Fruit fly (Drosophila melanogaster) whole organism, prepupa: ENCODE data around the gene Vago.

Experiments used
- Blimp-1 ChIP-seq: fragments of 200-800 bp; sonication (Bioruptor generic); optimal IDR thresholded peaks from 3 replicates; lab custom pipeline; 2017; ENCODE audit warnings: missing biosample characterization, missing genetic modification characterization, mild to moderate bottlenecking, moderate library complexity, missing genetic modification reagents
- CG10631 ChIP-seq: fragments of 200-800 bp; sonication (Bioruptor generic); optimal IDR thresholded peaks from 2 replicates; lab custom pipeline; 2016; ENCODE audit warnings: missing biosample characterization, missing genetic modification characterization
- CG10669 ChIP-seq: fragments of 200-800 bp; sonication (Bioruptor generic); optimal IDR thresholded peaks from 3 replicates; lab custom pipeline; 2018; ENCODE audit warnings: missing biosample characterization, mild to moderate bottlenecking, missing genetic modification characterization, moderate library complexity
- CG11762 ChIP-seq: fragments of 200-800 bp; sonication (Bioruptor generic); optimal IDR thresholded peaks from 3 replicates; lab custom pipeline; 2016; ENCODE audit warnings: missing biosample characterization, missing genetic modification characterization; ENCODE audit not compliant: insufficient read depth
- CG11902 ChIP-seq: fragments of 200-800 bp; sonication (Bioruptor generic); optimal IDR thresholded peaks from 3 replicates; lab custom pipeline; 2016; ENCODE audit warnings: missing biosample characterization, missing genetic modification characterization
- CG15336 ChIP-seq: fragments of 200-800 bp; sonication (Bioruptor generic); IDR thresholded peaks from 2 replicates; pipeline ENCODE4 v1.3.6; 2022; ENCODE audit warnings: missing biosample characterization, missing genetic modification characterization
- CG1621 ChIP-seq: fragments of 200-800 bp; sonication (Bioruptor generic); optimal IDR thresholded peaks from 3 replicates; lab custom pipeline; 2018; ENCODE audit warnings: missing biosample characterization, mild to moderate bottlenecking, missing genetic modification characterization
- CG31627 ChIP-seq: fragments of 200-800 bp; sonication (Bioruptor generic); optimal IDR thresholded peaks from 3 replicates; lab custom pipeline; 2016; ENCODE audit warnings: missing biosample characterization, missing genetic modification characterization
- CG34406 ChIP-seq: fragments of 200-800 bp; sonication (Bioruptor generic); optimal IDR thresholded peaks from 3 replicates; lab custom pipeline; 2016; ENCODE audit warnings: missing biosample characterization, missing genetic modification characterization
- CG4318 ChIP-seq: fragments of 200-800 bp; sonication (Bioruptor generic); optimal IDR thresholded peaks from 3 replicates; lab custom pipeline; 2017; ENCODE audit warnings: missing biosample characterization, mild to moderate bottlenecking, missing genetic modification characterization
- CG6163 ChIP-seq: fragments of 200-800 bp; sonication (Bioruptor generic); IDR thresholded peaks from 3 replicates; pipeline ENCODE4 v1.3.6; 2022; ENCODE audit warnings: missing biosample characterization, missing genetic modification characterization
- CG7368 ChIP-seq: fragments of 200-800 bp; sonication (Bioruptor generic); optimal IDR thresholded peaks from 3 replicates; lab custom pipeline; 2016; ENCODE audit warnings: missing biosample characterization, missing genetic modification characterization
- CG8319 ChIP-seq: fragments of 200-800 bp; sonication (Bioruptor generic); optimal IDR thresholded peaks from 3 replicates; lab custom pipeline; 2016; ENCODE audit warnings: missing biosample characterization, missing genetic modification characterization
- CG8632 ChIP-seq: fragments of 200-800 bp; sonication (Bioruptor generic); optimal IDR thresholded peaks from 3 replicates; lab custom pipeline; 2016; ENCODE audit warnings: missing biosample characterization, missing genetic modification characterization
- CG9139 ChIP-seq: fragments of 200-800 bp; sonication (Bioruptor generic); optimal IDR thresholded peaks from 3 replicates; lab custom pipeline; 2017; ENCODE audit warnings: missing biosample characterization, mild to moderate bottlenecking, missing genetic modification characterization
- Eip78C ChIP-seq: fragments of 200-800 bp; sonication (Bioruptor generic); peaks from one replicate; lab custom pipeline; 2016; ENCODE audit warnings: missing biosample characterization, missing genetic modification characterization
- Eip93F ChIP-seq: fragments of 200-800 bp; sonication (Bioruptor generic); optimal IDR thresholded peaks from 2 replicates; lab custom pipeline; 2016; ENCODE audit warnings: missing biosample characterization, mild to moderate bottlenecking, missing genetic modification characterization
- Hr39 ChIP-seq: fragments of 200-800 bp; sonication (Bioruptor generic); optimal IDR thresholded peaks from 2 replicates; lab custom pipeline; 2016; ENCODE audit warnings: missing biosample characterization, missing genetic modification characterization
- Lpt ChIP-seq: fragments of 200-800 bp; sonication (Bioruptor generic); optimal IDR thresholded peaks from 3 replicates; lab custom pipeline; 2016; ENCODE audit warnings: missing biosample characterization, missing genetic modification characterization
- Met ChIP-seq: fragments of 200-800 bp; sonication (Bioruptor generic); optimal IDR thresholded peaks from 3 replicates; lab custom pipeline; 2016; ENCODE audit warnings: missing biosample characterization, missing genetic modification characterization
- OdsH ChIP-seq: fragments of 200-800 bp; sonication (Bioruptor generic); optimal IDR thresholded peaks from 3 replicates; lab custom pipeline; 2016; ENCODE audit warnings: missing biosample characterization, missing genetic modification characterization
- Smox ChIP-seq: fragments of 200-800 bp; sonication (Bioruptor generic); optimal IDR thresholded peaks from 3 replicates; lab custom pipeline; 2016; ENCODE audit warnings: missing biosample characterization, missing genetic modification characterization
- Sox14 ChIP-seq: fragments of 200-800 bp; sonication (Bioruptor generic); optimal IDR thresholded peaks from 3 replicates; lab custom pipeline; 2016; ENCODE audit warnings: missing biosample characterization, missing genetic modification characterization
- achi ChIP-seq: fragments of 200-800 bp; sonication (Bioruptor generic); optimal IDR thresholded peaks from 3 replicates; lab custom pipeline; 2016; ENCODE audit warnings: missing biosample characterization, missing genetic modification characterization
- acj6 ChIP-seq: fragments of 200-800 bp; sonication (Bioruptor generic); optimal IDR thresholded peaks from 3 replicates; lab custom pipeline; 2016; ENCODE audit warnings: missing biosample characterization, missing genetic modification characterization
- cyc ChIP-seq: fragments of 200-800 bp; sonication (Bioruptor generic); optimal IDR thresholded peaks from 3 replicates; lab custom pipeline; 2016; ENCODE audit warnings: missing biosample characterization, missing genetic modification characterization
- dac ChIP-seq: fragments of 200-800 bp; sonication (Bioruptor generic); optimal IDR thresholded peaks from 2 replicates; lab custom pipeline; 2017; ENCODE audit warnings: missing biosample characterization, mild to moderate bottlenecking, missing genetic modification characterization
- dsx ChIP-seq: fragments of 200-800 bp; optimal IDR thresholded peaks from 3 replicates; lab custom pipeline; 2019; ENCODE audit warnings: missing biosample characterization, mild to moderate bottlenecking, missing genetic modification characterization, moderate library complexity; ENCODE audit not compliant: poor library complexity, severe bottlenecking
- eg ChIP-seq: fragments of 200-800 bp; sonication (Bioruptor generic); IDR thresholded peaks from 3 replicates; pipeline ENCODE4 v1.3.6; 2022; ENCODE audit warnings: missing biosample characterization, missing genetic modification characterization
- esn ChIP-seq: fragments of 200-800 bp; sonication (Bioruptor generic); optimal IDR thresholded peaks from 2 replicates; lab custom pipeline; 2016; ENCODE audit warnings: missing biosample characterization, mild to moderate bottlenecking, missing genetic modification characterization, moderate library complexity
- fd59A ChIP-seq: fragments of 200-800 bp; sonication (Bioruptor generic); optimal IDR thresholded peaks from 2 replicates; lab custom pipeline; 2017; ENCODE audit warnings: missing biosample characterization, mild to moderate bottlenecking, missing genetic modification characterization, missing genetic modification reagents
- fd85E ChIP-seq: fragments of 200-800 bp; sonication (Bioruptor generic); optimal IDR thresholded peaks from 3 replicates; lab custom pipeline; 2016; ENCODE audit warnings: missing biosample characterization, missing genetic modification characterization
- fkh ChIP-seq: fragments of 200-800 bp; sonication (Bioruptor generic); optimal IDR thresholded peaks from 3 replicates; lab custom pipeline; 2017; ENCODE audit warnings: missing biosample characterization, mild to moderate bottlenecking, missing genetic modification characterization, moderate library complexity
- lz ChIP-seq: fragments of 200-800 bp; sonication (Bioruptor generic); optimal IDR thresholded peaks from 3 replicates; lab custom pipeline; 2016; ENCODE audit warnings: missing biosample characterization, missing genetic modification characterization
- net ChIP-seq: fragments of 200-800 bp; sonication (Bioruptor generic); optimal IDR thresholded peaks from 3 replicates; lab custom pipeline; 2016; ENCODE audit warnings: missing biosample characterization, missing genetic modification characterization
- pdm3 ChIP-seq: fragments of 200-800 bp; sonication (Bioruptor generic); optimal IDR thresholded peaks from 3 replicates; lab custom pipeline; 2016; ENCODE audit warnings: missing biosample characterization, missing genetic modification characterization
- ss ChIP-seq, 2 experiments: fragments of 200-800 bp; sonication (Bioruptor generic); optimal IDR thresholded peaks; 2 replicates in 1 of 2; 3 replicates in 1 of 2; lab custom pipeline; 2017 to 2018; ENCODE audit warnings: mild to moderate bottlenecking in 2 of 2, missing biosample characterization in 2 of 2, missing genetic modification characterization in 2 of 2, moderate library complexity in 1 of 2
- svp ChIP-seq: fragments of 200-800 bp; sonication (Bioruptor generic); peaks from one replicate; lab custom pipeline; 2016; ENCODE audit warnings: missing biosample characterization, missing genetic modification characterization
- topi ChIP-seq: fragments of 200-800 bp; sonication (Bioruptor generic); optimal IDR thresholded peaks from 3 replicates; lab custom pipeline; 2016; ENCODE audit warnings: missing biosample characterization, missing genetic modification characterization
- vri ChIP-seq: fragments of 200-800 bp; sonication (Bioruptor generic); optimal IDR thresholded peaks from 3 replicates; lab custom pipeline; 2016; ENCODE audit warnings: missing biosample characterization, mild to moderate bottlenecking, missing genetic modification characterization

Gene Vago

dm6 chrX:11135840-11136586, 46.9 kb downstream of the Vago start:
- TF ChIP-seq CG15336 (GFP tag; lab: Robert Waterston, UW) (0 out of 2 replicates have a peak, but pooled peaks have one; percentile 7), CG10669 (no peak), pdm3 (no peak), Met (GFP tag; lab: Kevin White, UChicago) (no peak), CG31627 (GFP tag; lab: Kevin White, UChicago) (no peak), Eip78C (GFP tag; lab: Kevin White, UChicago) (peak; percentile 5), vri (GFP tag; lab: Kevin White, UChicago) (no peak), svp (GFP tag; lab: Kevin White, UChicago) (peak; percentile 41)
- TF ChIP-seq, all 60 proteins: peak for 3

dm6 chrX:11136587-11137512, 47.8 kb downstream of the Vago start, which contains the start of gene Klp10A:
Gene Klp10A, minus strand, starts transcription at chrX:11137118.
- TF ChIP-seq achi (GFP tag; lab: Kevin White, UChicago) (peak; percentile 34), CG8632 (GFP tag; lab: Kevin White, UChicago) (no peak), acj6 (GFP tag; lab: Kevin White, UChicago) (peak; percentile 4), CG4318 (no peak), pdm3 (no peak), vri (GFP tag; lab: Kevin White, UChicago) (peak; percentile 87), CG31627 (GFP tag; lab: Kevin White, UChicago) (peak; percentile 39), Blimp-1 (no peak), Hr39 (GFP tag; lab: Kevin White, UChicago) (peak; percentile 1), Smox (GFP tag; lab: Kevin White, UChicago) (no peak), CG6163 (GFP tag; lab: Robert Waterston, UW) (no peak), CG11902 (GFP tag; lab: Kevin White, UChicago) (no peak), eg (GFP tag; lab: Robert Waterston, UW) (no peak), CG7368 (peak; percentile 34), dsx (no peak), cyc (GFP tag; lab: Kevin White, UChicago) (peak; percentile 39), topi (GFP tag; lab: Kevin White, UChicago) (peak; percentile 37), CG11762 (GFP tag; lab: Kevin White, UChicago) (peak; percentile 1), fkh (GFP tag; lab: Kevin White, UChicago) (peak; percentile 31), CG34406 (GFP tag; lab: Kevin White, UChicago) (no peak), Eip78C (GFP tag; lab: Kevin White, UChicago) (peak; percentile 77), lz (GFP tag; lab: Kevin White, UChicago) (peak; percentile 48), svp (GFP tag; lab: Kevin White, UChicago) (peak; percentile 76), CG8319 (GFP tag; lab: Kevin White, UChicago) (peak; percentile 2), net (GFP tag; lab: Kevin White, UChicago) (no peak), Lpt (no peak), Sox14 (peak; percentile 51), CG9139 (GFP tag; lab: Kevin White, UChicago) (peak; percentile 2), esn (GFP tag; lab: Kevin White, UChicago) (peak; percentile 35), CG1621 (no peak), Eip93F (no peak), CG10669 (no peak), ss (GFP tag; optimal IDR thresholded peaks at IDR 0.05; lab: Kevin White, UChicago) (no peak), fd59A (GFP tag; lab: Kevin White, UChicago) (no peak), fd85E (GFP tag; lab: Kevin White, UChicago) (no peak), OdsH (GFP tag; lab: Kevin White, UChicago) (no peak), Met (GFP tag; lab: Kevin White, UChicago) (peak; percentile 39), CG10631 (GFP tag; lab: Kevin White, UChicago) (peak; percentile 36), dac (GFP tag; lab: Kevin White, UChicago) (no peak)
